Worm (Caenorhabditis elegans) whole organism, L1 larva: ENCODE data around the gene nep-18.

ENCODE experiments used
- ceh-82 ChIP-seq, 3 experiments: fragments of 150-350 bp in 1 of 3; sonication (generic microtip) in 2 of 3; optimal IDR thresholded peaks; 2 replicates each; lab custom pipeline; 2014 to 2017; ENCODE audit warnings: missing biosample characterization in 3 of 3, missing genetic modification characterization in 3 of 3
- elt-3 ChIP-seq, 6 experiments: fragments of 150-350 bp in 1 of 6; sonication (generic microtip); optimal IDR thresholded peaks; 2 replicates each; lab custom pipeline; 2017 to 2018; ENCODE audit warnings: missing biosample characterization in 6 of 6, missing genetic modification characterization in 6 of 6, inconsistent platforms in 1 of 6
- lin-13 ChIP-seq: fragments of 150-350 bp; optimal IDR thresholded peaks from 2 replicates; lab custom pipeline; 2014; ENCODE audit warnings: missing biosample characterization, missing genetic modification reagents, missing genetic modification characterization
- lir-3 ChIP-seq: sonication (generic microtip); optimal IDR thresholded peaks from 2 replicates; lab custom pipeline; 2016; ENCODE audit warnings: mild to moderate bottlenecking, missing genetic modification characterization, moderate library complexity, missing compliant biosample characterization; ENCODE audit not compliant: poor library complexity
- lsy-2 ChIP-seq, 2 experiments: fragments of 150-350 bp; optimal IDR thresholded peaks; 2 replicates each; lab custom pipeline; 2014; ENCODE audit warnings: missing biosample characterization in 2 of 2, missing genetic modification characterization in 2 of 2
- nhr-237 ChIP-seq: fragments of 150-350 bp; optimal IDR thresholded peaks from 2 replicates; lab custom pipeline; 2014; ENCODE audit warnings: missing biosample characterization, missing genetic modification characterization
- nhr-77 ChIP-seq: fragments of 150-350 bp; optimal IDR thresholded peaks from 2 replicates; lab custom pipeline; 2014; ENCODE audit warnings: missing biosample characterization, missing genetic modification characterization
- pax-3 ChIP-seq: fragments of 200-800 bp; sonication (Bioruptor generic); optimal IDR thresholded peaks from 2 replicates; lab custom pipeline; 2018; ENCODE audit warnings: mild to moderate bottlenecking, missing genetic modification characterization, moderate library complexity, missing compliant biosample characterization
- skn-1 ChIP-seq: fragments of 150-350 bp; optimal IDR thresholded peaks from 2 replicates; lab custom pipeline; 2014; ENCODE audit warnings: missing biosample characterization, missing genetic modification characterization
- tbx-2 ChIP-seq: sonication (generic microtip); optimal IDR thresholded peaks from 2 replicates; lab custom pipeline; 2016; ENCODE audit warnings: missing genetic modification characterization, missing compliant biosample characterization
- tlp-1 ChIP-seq: fragments of 150-350 bp; optimal IDR thresholded peaks from 2 replicates; lab custom pipeline; 2014; ENCODE audit warnings: missing biosample characterization, missing genetic modification characterization
- unc-62 ChIP-seq: fragments of 150-350 bp; optimal IDR thresholded peaks from 2 replicates; lab custom pipeline; 2014; ENCODE audit warnings: missing biosample characterization, missing genetic modification reagents, missing genetic modification characterization
- zag-1 ChIP-seq: fragments of 150-350 bp; optimal IDR thresholded peaks from 2 replicates; lab custom pipeline; 2014; ENCODE audit warnings: missing biosample characterization, missing genetic modification characterization
- ztf-4 ChIP-seq: fragments of 150-350 bp; optimal IDR thresholded peaks from 2 replicates; lab custom pipeline; 2014; ENCODE audit warnings: missing biosample characterization, missing genetic modification characterization

DNA sequence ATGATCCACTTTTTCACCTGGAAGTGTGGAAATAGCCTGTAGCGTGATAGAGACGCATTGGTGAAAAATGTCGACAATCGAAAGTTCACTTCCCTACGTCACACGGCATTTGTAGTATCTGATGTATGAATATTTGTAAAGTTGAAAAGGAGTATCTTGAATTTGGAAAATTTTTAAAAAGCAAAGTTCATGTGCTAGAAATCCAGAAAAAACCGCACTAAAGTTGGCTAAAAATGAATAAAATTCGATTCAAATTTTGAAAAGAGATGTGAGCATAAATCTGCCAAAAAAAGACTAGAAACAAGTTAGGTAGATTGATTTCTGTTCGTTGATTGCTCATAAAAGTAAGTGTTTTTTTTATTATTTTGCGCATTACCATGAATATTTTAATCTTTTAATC is 19.2 kb upstream of the nep-18 start, which contains the start of gene sri-74:
- TF ChIP-seq unc-62 (GFP tag; lab: Kevin White, UChicago) = no peak
- no peak for TF ChIP-seq tlp-1
- TF ChIP-seq lir-3 (tag; lab: Kevin White, UChicago) = no peak
- TF ChIP-seq nhr-237 (tag; lab: Kevin White, UChicago) = no peak
- TF ChIP-seq nhr-77 (tag; lab: Kevin White, UChicago) = no peak
- no peak for TF ChIP-seq ceh-82 (tag; optimal IDR thresholded peaks at IDR 0.05; lab: Kevin White, UChicago)
- no peak for TF ChIP-seq skn-1 (tag; lab: Kevin White, UChicago)
- TF ChIP-seq lsy-2 (tag; optimal IDR thresholded peaks at IDR 0.05; lab: Kevin White, UChicago) = no peak
- TF ChIP-seq tbx-2 (tag; lab: Kevin White, UChicago) = no peak
- no peak for TF ChIP-seq lin-13
- TF ChIP-seq elt-3 (tag; optimal IDR thresholded peaks at IDR 0.05; lab: Kevin White, UChicago) = no peak
- no peak for TF ChIP-seq pax-3 (tag; lab: Kevin White, UChicago)
- TF ChIP-seq ztf-4 (tag; lab: Kevin White, UChicago) = no peak
- TF ChIP-seq zag-1 = no peak
